Worm (Caenorhabditis elegans): ENCODE results near the gene alh-1.

The alh-1 gene

ce11 chrIII:5120593-5120992, 43.0 kb downstream of the alh-1 start:
- TF ChIP-seq aha-1 (tag) (peak; percentile 74), Y48G9A.11 (GFP tag; IDR thresholded peaks at IDR 0.05) (no peak), unc-130 (GFP tag; optimal IDR thresholded peaks at IDR 0.05) (no peak), nhr-237 (tag; optimal IDR thresholded peaks at IDR 0.05) (no peak), ceh-32 (tag; optimal IDR thresholded peaks at IDR 0.05; ENCODE audit: poor library complexity) (no peak), cey-2 (tag; optimal IDR thresholded peaks at IDR 0.05; ENCODE audit: borderline replicate concordance, insufficient read depth) (no peak), F44E2.7 (GFP tag; IDR thresholded peaks at IDR 0.05) (no peak)

ce11 chrIII:5124385-5124784, 46.8 kb downstream of the alh-1 start:
- TF ChIP-seq tag-97 (GFP tag; IDR thresholded peaks at IDR 0.05) = no peak
- no peak for TF ChIP-seq cey-2 (tag; optimal IDR thresholded peaks at IDR 0.05; ENCODE audit: borderline replicate concordance, insufficient read depth)
- no peak for TF ChIP-seq zag-1 (tag; optimal IDR thresholded peaks at IDR 0.05)
- TF ChIP-seq skn-1 (tag; optimal IDR thresholded peaks at IDR 0.05) = no peak
- TF ChIP-seq ztf-11 (tag; optimal IDR thresholded peaks at IDR 0.05) = no peak
- peak in 1 of 2 experiments; percentile 61 for TF ChIP-seq unc-62 (GFP tag; optimal IDR thresholded peaks at IDR 0.05 in 1 of 2)
- no peak for TF ChIP-seq unc-62 (tag; optimal IDR thresholded peaks at IDR 0.05)

- no peak for TF ChIP-seq jun-1 (tag; optimal IDR thresholded peaks at IDR 0.05)
- no peak for TF ChIP-seq ceh-28 (tag; optimal IDR thresholded peaks at IDR 0.05)
- TF ChIP-seq egl-27 (tag; optimal IDR thresholded peaks at IDR 0.05) = no peak
- no peak for TF ChIP-seq F44E2.7 (GFP tag; IDR thresholded peaks at IDR 0.05)
These were observed 48.2 kb downstream of the alh-1 start for ce11 chrIII:5125759-5126158.

ce11 chrIII:5126988-5127387, 49.4 kb downstream of the alh-1 start:
- TF ChIP-seq set-16 (GFP tag; IDR thresholded peaks at IDR 0.05) = peak; percentile 13; the same call in 1 of the 2 replicates
- no peak for TF ChIP-seq dve-1 (tag; optimal IDR thresholded peaks at IDR 0.05; ENCODE audit: insufficient read depth)

ce11 chrIII:5129261-5129660, 51.7 kb downstream of the alh-1 start:
- TF ChIP-seq unc-62 (GFP tag; optimal IDR thresholded peaks at IDR 0.05 in 1 of 2) (peak in 1 of 2 experiments; percentile 35), unc-62 (tag; optimal IDR thresholded peaks at IDR 0.05) (no peak), set-16 (GFP tag; IDR thresholded peaks at IDR 0.05) (0 out of 2 replicates have a peak, but pooled peaks have one; percentile 8), duxl-1 (tag; optimal IDR thresholded peaks at IDR 0.05; ENCODE audit: poor library complexity) (no peak), R02D3.7 (tag; optimal IDR thresholded peaks at IDR 0.05) (no peak)
